Worm (Caenorhabditis elegans): Measurements from ENCODE around the gene chil-1.
"Not testable (repeated sequence)": the region's sequence is repeated elsewhere in the genome, so short reads cannot be mapped to it uniquely, and the experiment has no call there.

Gene chil-1

DNA sequence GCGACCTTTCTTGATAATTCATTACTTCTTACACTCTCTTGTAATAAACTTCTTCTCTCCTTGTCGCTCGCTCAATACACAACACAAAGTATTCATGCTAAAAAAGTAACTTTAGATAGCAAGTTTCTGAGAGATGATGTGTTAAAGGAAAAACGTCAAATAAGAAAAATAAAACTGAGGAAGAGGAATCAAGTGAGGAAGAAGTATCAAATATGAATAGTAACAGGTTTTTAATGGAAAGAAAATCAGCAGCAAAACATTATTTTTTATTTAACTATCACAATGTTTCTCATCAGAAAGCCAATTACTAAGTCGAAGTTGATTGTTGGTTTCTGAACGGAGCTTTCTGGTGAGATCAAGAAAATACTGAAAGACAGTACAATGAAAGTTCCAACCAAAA, at the start of gene chil-1:
chil-1 (minus strand) TSS at position 101 of the 400 bp plus-strand sequence.
- TF ChIP-seq mls-2 (tag; optimal IDR thresholded peaks at IDR 0.05); mep-1 (tag; optimal IDR thresholded peaks at IDR 0.05); unc-120 (tag; optimal IDR thresholded peaks at IDR 0.05; ENCODE audit: poor library complexity, severe bottlenecking): not testable (repeated sequence)

DNA sequence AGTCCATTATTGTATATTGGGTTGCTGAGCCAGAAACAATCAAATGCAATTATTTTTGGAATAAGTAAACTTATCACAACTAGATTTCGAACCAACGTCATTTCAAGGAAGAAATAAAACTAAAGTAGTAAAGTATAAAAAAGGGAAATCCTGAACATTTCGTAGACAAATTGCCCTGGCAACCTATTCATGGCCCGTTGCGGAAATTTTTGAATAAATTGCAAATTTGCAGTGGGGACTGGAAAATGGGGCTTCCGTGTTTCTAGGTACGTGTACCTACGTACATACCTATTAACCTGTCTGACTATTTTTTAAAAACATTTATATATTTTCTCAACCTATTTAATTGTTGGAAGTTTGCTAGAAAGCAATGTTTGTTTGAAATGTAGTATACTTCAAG, 48.7 kb upstream of the chil-1 start, which contains the start of gene F26C11.3:
F26C11.3 (minus strand) TSS at position 101 of the 400 bp plus-strand sequence.
- TF ChIP-seq drap-1 (GFP tag; optimal IDR thresholded peaks at IDR 0.05): no peak
- TF ChIP-seq ztf-11 (tag; optimal IDR thresholded peaks at IDR 0.05): no peak
- TF ChIP-seq ceh-39 (tag; optimal IDR thresholded peaks at IDR 0.05): no peak
- no peak for TF ChIP-seq flh-1 (GFP tag; optimal IDR thresholded peaks at IDR 0.05)
- TF ChIP-seq sptf-1 (tag; optimal IDR thresholded peaks at IDR 0.05): no peak
- TF ChIP-seq mep-1 (tag; optimal IDR thresholded peaks at IDR 0.05): no peak
- TF ChIP-seq nhr-237 (tag; optimal IDR thresholded peaks at IDR 0.05): no peak

- TF ChIP-seq pha-4 (tag; optimal IDR thresholded peaks at IDR 0.05) (no peak), mab-5 (tag; optimal IDR thresholded peaks at IDR 0.05) (no peak), unc-120 (tag; optimal IDR thresholded peaks at IDR 0.05; ENCODE audit: poor library complexity, severe bottlenecking) (no peak), sem-2 (GFP tag; optimal IDR thresholded peaks at IDR 0.05) (no peak), lsy-2 (tag; optimal IDR thresholded peaks at IDR 0.05) (no peak), elt-3 (tag; optimal IDR thresholded peaks at IDR 0.05) (no peak), bed-3 (GFP tag; optimal IDR thresholded peaks at IDR 0.05) (no peak), flh-1 (GFP tag; optimal IDR thresholded peaks at IDR 0.05) (no peak), unc-62 (GFP tag; optimal IDR thresholded peaks at IDR 0.05) (no peak)
Measured at ce11 chrII:9904459-9904858, 38.2 kb upstream of the chil-1 start.

DNA sequence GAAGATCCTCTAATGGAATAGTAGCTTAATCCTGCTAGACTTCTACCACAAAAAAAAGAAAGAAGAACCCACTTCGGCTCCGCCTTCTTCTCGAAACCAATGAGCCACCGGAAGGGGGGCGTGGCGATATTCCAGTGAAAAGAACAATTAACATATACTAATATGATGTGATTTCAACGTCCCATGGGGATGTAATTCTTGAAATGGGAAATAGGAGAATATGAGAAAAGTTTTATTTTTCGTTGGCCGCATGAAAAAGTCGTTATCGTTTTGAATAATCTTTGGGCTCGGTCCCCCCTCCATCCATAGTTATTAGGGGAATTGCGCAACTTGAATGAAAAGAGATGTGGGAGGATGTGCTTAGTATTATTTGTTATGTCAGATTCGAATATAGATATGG, 34.0 kb upstream of the chil-1 start, which contains the start of gene unc-4:
unc-4 (minus strand) TSS at position 101 of the 400 bp plus-strand sequence.
- TF ChIP-seq snpc-4 (tag; optimal IDR thresholded peaks at IDR 0.05) (no peak), mls-2 (tag; optimal IDR thresholded peaks at IDR 0.05) (no peak), tbx-8 (GFP tag; optimal IDR thresholded peaks at IDR 0.05) (no peak), lsy-2 (tag; optimal IDR thresholded peaks at IDR 0.05) (no peak), nhr-2 (tag; optimal IDR thresholded peaks at IDR 0.05) (no peak), nhr-12 (tag; optimal IDR thresholded peaks at IDR 0.05) (no peak), mep-1 (tag; optimal IDR thresholded peaks at IDR 0.05) (no peak), bed-3 (GFP tag; optimal IDR thresholded peaks at IDR 0.05) (no peak), ztf-11 (tag; optimal IDR thresholded peaks at IDR 0.05) (no peak), mab-5 (tag; optimal IDR thresholded peaks at IDR 0.05) (no peak), unc-120 (tag; optimal IDR thresholded peaks at IDR 0.05; ENCODE audit: poor library complexity, severe bottlenecking) (no peak), pha-4 (tag; optimal IDR thresholded peaks at IDR 0.05) (no peak), ces-1 (GFP tag; optimal IDR thresholded peaks at IDR 0.05) (no peak), drap-1 (GFP tag; optimal IDR thresholded peaks at IDR 0.05) (no peak), ceh-83 (GFP tag; optimal IDR thresholded peaks at IDR 0.05) (no peak), flh-1 (GFP tag; optimal IDR thresholded peaks at IDR 0.05) (no peak)

DNA sequence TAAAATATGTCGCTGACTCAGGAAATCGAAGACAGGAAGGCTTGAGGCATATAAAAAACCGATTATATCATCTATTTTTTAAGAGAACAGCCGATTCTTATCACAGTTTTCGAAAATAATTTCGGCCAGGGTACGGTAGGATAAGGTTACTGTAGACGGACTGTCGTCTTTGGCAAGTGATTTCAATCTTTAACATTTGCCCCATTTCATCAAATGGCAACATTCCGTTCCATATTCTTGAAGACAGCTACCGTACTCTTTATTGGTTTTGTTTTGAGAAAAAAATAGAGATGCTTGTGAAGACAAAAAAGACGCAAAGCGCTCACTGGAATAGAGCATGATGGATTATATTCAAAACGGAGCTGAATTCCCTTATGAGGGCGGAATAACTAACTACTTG, 32.5 kb upstream of the chil-1 start:
- no peak for TF ChIP-seq tbx-8 (GFP tag; optimal IDR thresholded peaks at IDR 0.05)
- TF ChIP-seq nhr-12 (tag; optimal IDR thresholded peaks at IDR 0.05): no peak
- TF ChIP-seq drap-1 (GFP tag; optimal IDR thresholded peaks at IDR 0.05): no peak
- no peak for TF ChIP-seq unc-120 (tag; optimal IDR thresholded peaks at IDR 0.05; ENCODE audit: poor library complexity, severe bottlenecking)
- TF ChIP-seq elt-3 (tag; optimal IDR thresholded peaks at IDR 0.05): no peak
- no peak for TF ChIP-seq lsy-2 (tag; optimal IDR thresholded peaks at IDR 0.05)
- no peak for TF ChIP-seq nhr-2 (tag; optimal IDR thresholded peaks at IDR 0.05)
- TF ChIP-seq lin-13 (tag; optimal IDR thresholded peaks at IDR 0.05): no peak
- TF ChIP-seq elt-1 (tag; optimal IDR thresholded peaks at IDR 0.05; ENCODE audit: borderline replicate concordance, insufficient read depth): no peak
- TF ChIP-seq ztf-11 (tag; optimal IDR thresholded peaks at IDR 0.05): no peak
- no peak for TF ChIP-seq ham-2 (GFP tag; optimal IDR thresholded peaks at IDR 0.05)
- TF ChIP-seq ceh-83 (GFP tag; optimal IDR thresholded peaks at IDR 0.05): no peak
- TF ChIP-seq blmp-1 (tag; optimal IDR thresholded peaks at IDR 0.05): no peak
- TF ChIP-seq sem-2 (GFP tag; optimal IDR thresholded peaks at IDR 0.05): no peak
- no peak for TF ChIP-seq unc-62 (GFP tag; optimal IDR thresholded peaks at IDR 0.05)
- TF ChIP-seq mep-1 (tag; optimal IDR thresholded peaks at IDR 0.05): no peak
- TF ChIP-seq ces-1 (GFP tag; optimal IDR thresholded peaks at IDR 0.05): no peak

- no peak for TF ChIP-seq ceh-43 (GFP tag; optimal IDR thresholded peaks at IDR 0.05)
- TF ChIP-seq lsy-2 (tag; optimal IDR thresholded peaks at IDR 0.05): no peak
- TF ChIP-seq sptf-1 (tag; optimal IDR thresholded peaks at IDR 0.05): no peak
- no peak for TF ChIP-seq snpc-4 (tag; optimal IDR thresholded peaks at IDR 0.05)
- no peak for TF ChIP-seq unc-120 (tag; optimal IDR thresholded peaks at IDR 0.05; ENCODE audit: poor library complexity, severe bottlenecking)
- no peak for TF ChIP-seq tbx-8 (GFP tag; optimal IDR thresholded peaks at IDR 0.05)
- no peak for TF ChIP-seq ztf-11 (tag; optimal IDR thresholded peaks at IDR 0.05)
- TF ChIP-seq nhr-12 (tag; optimal IDR thresholded peaks at IDR 0.05): no peak
- no peak for TF ChIP-seq nhr-2 (tag; optimal IDR thresholded peaks at IDR 0.05)
- TF ChIP-seq sem-2 (GFP tag; optimal IDR thresholded peaks at IDR 0.05): no peak
- TF ChIP-seq unc-39 (tag; optimal IDR thresholded peaks at IDR 0.05): no peak
- TF ChIP-seq nhr-237 (tag; optimal IDR thresholded peaks at IDR 0.05): no peak
- TF ChIP-seq mls-2 (tag; optimal IDR thresholded peaks at IDR 0.05): no peak
- no peak for TF ChIP-seq hlh-1 (tag; optimal IDR thresholded peaks at IDR 0.05)
- no peak for TF ChIP-seq ceh-83 (GFP tag; optimal IDR thresholded peaks at IDR 0.05)
- no peak for TF ChIP-seq lin-32 (GFP tag; optimal IDR thresholded peaks at IDR 0.05)
Measured at ce11 chrII:9895173-9895572, 28.9 kb upstream of the chil-1 start.
